Worm (Caenorhabditis elegans) whole organism, late embryonic: ENCODE data around the gene ech-2.

Experiments used
- C08G9.2 ChIP-seq: sonication (generic microtip); optimal IDR thresholded peaks from 2 replicates; lab custom pipeline; 2016; ENCODE audit warnings: mild to moderate bottlenecking, missing genetic modification characterization, moderate library complexity, missing compliant biosample characterization
- K02D7.2 ChIP-seq: sonication (generic microtip); optimal IDR thresholded peaks from 2 replicates; lab custom pipeline; 2017; ENCODE audit warnings: mild to moderate bottlenecking, missing genetic modification characterization, missing compliant biosample characterization
- T23F11.4 ChIP-seq: fragments of 200-800 bp; sonication (Bioruptor generic); optimal IDR thresholded peaks from 2 replicates; lab custom pipeline; 2018; ENCODE audit warnings: mild to moderate bottlenecking, missing genetic modification characterization, missing compliant biosample characterization
- ama-1 ChIP-seq: fragments of 150-350 bp; optimal IDR thresholded peaks from 2 replicates; lab custom pipeline; 2014
- ceh-14 ChIP-seq: sonication (generic microtip); optimal IDR thresholded peaks from 2 replicates; lab custom pipeline; 2016; ENCODE audit warnings: missing genotype, missing genetic modification characterization, missing compliant biosample characterization
- ceh-2 ChIP-seq: sonication (generic microtip); optimal IDR thresholded peaks from 2 replicates; lab custom pipeline; 2016; ENCODE audit warnings: missing genotype, missing genetic modification characterization, missing compliant biosample characterization
- ceh-24 ChIP-seq: sonication (generic microtip); optimal IDR thresholded peaks from 2 replicates; lab custom pipeline; 2016; ENCODE audit warnings: mild to moderate bottlenecking, missing genetic modification characterization, missing compliant biosample characterization
- ceh-30 ChIP-seq: fragments of 150-350 bp; optimal IDR thresholded peaks from 2 replicates; lab custom pipeline; 2014; ENCODE audit warnings: missing biosample characterization, missing genetic modification characterization
- ceh-31 ChIP-seq: sonication (generic microtip); optimal IDR thresholded peaks from 2 replicates; lab custom pipeline; 2016; ENCODE audit warnings: missing genetic modification characterization, missing compliant biosample characterization
- ceh-34 ChIP-seq: sonication (generic microtip); optimal IDR thresholded peaks from 2 replicates; lab custom pipeline; 2016; ENCODE audit warnings: mild to moderate bottlenecking, missing genetic modification characterization, missing compliant biosample characterization
- ceh-45 ChIP-seq: fragments of 200-800 bp; sonication (Bioruptor generic); IDR thresholded peaks from 2 replicates; pipeline ENCODE4 v1.3.6; 2022; ENCODE audit warnings: missing genetic modification reagents, missing genetic modification characterization, missing compliant biosample characterization
- ceh-48 ChIP-seq: sonication (generic microtip); optimal IDR thresholded peaks from 2 replicates; lab custom pipeline; 2016; ENCODE audit warnings: missing genetic modification characterization, inconsistent platforms, missing compliant biosample characterization
- ceh-9 ChIP-seq: sonication (generic microtip); optimal IDR thresholded peaks from 2 replicates; lab custom pipeline; 2016; ENCODE audit warnings: mild to moderate bottlenecking, missing genetic modification characterization, inconsistent platforms, missing compliant biosample characterization
- che-1 ChIP-seq: sonication (generic microtip); optimal IDR thresholded peaks from 2 replicates; lab custom pipeline; 2016; ENCODE audit warnings: mild to moderate bottlenecking, missing genetic modification characterization, missing compliant biosample characterization
- dmd-4 ChIP-seq: sonication (generic microtip); optimal IDR thresholded peaks from 2 replicates; lab custom pipeline; 2016; ENCODE audit warnings: borderline replicate concordance, missing genetic modification characterization, missing compliant biosample characterization
- elt-2 ChIP-seq: sonication (generic microtip); optimal IDR thresholded peaks from 2 replicates; lab custom pipeline; 2016; ENCODE audit warnings: missing genetic modification reagents, missing genetic modification characterization, missing compliant biosample characterization
- elt-4 ChIP-seq: sonication (generic microtip); optimal IDR thresholded peaks from 2 replicates; lab custom pipeline; 2016; ENCODE audit warnings: missing genetic modification characterization, missing compliant biosample characterization
- ets-4 ChIP-seq: sonication (generic microtip); optimal IDR thresholded peaks from 2 replicates; lab custom pipeline; 2016; ENCODE audit warnings: missing genetic modification characterization, missing compliant biosample characterization
- fkh-10 ChIP-seq: fragments of 150-350 bp; optimal IDR thresholded peaks from 2 replicates; lab custom pipeline; 2014; ENCODE audit warnings: missing biosample characterization, missing genetic modification reagents, missing genetic modification characterization
- gmeb-2 ChIP-seq: sonication (generic microtip); optimal IDR thresholded peaks from 2 replicates; lab custom pipeline; 2016; ENCODE audit warnings: missing genetic modification characterization, inconsistent platforms, missing compliant biosample characterization
- hlh-13 ChIP-seq: fragments of 200-800 bp; sonication (Bioruptor generic); optimal IDR thresholded peaks from 2 replicates; lab custom pipeline; 2018; ENCODE audit warnings: mild to moderate bottlenecking, missing genetic modification characterization, missing compliant biosample characterization
- hlh-15 ChIP-seq: sonication (generic microtip); optimal IDR thresholded peaks from 2 replicates; lab custom pipeline; 2016; ENCODE audit warnings: missing genetic modification characterization, missing compliant biosample characterization
- hlh-6 ChIP-seq: sonication (generic microtip); optimal IDR thresholded peaks from 2 replicates; lab custom pipeline; 2016; ENCODE audit warnings: missing genotype, missing genetic modification characterization, missing compliant biosample characterization
- hlh-8 ChIP-seq: sonication (generic microtip); optimal IDR thresholded peaks from 2 replicates; lab custom pipeline; 2016; ENCODE audit warnings: missing genotype, missing genetic modification characterization, missing compliant biosample characterization
- lim-6 ChIP-seq: sonication (generic microtip); optimal IDR thresholded peaks from 2 replicates; lab custom pipeline; 2016; ENCODE audit warnings: missing genetic modification characterization, missing compliant biosample characterization
- nfya-1 ChIP-seq: sonication (generic microtip); optimal IDR thresholded peaks from 2 replicates; lab custom pipeline; 2017; ENCODE audit warnings: missing genetic modification characterization, mild to moderate bottlenecking, missing compliant biosample characterization, antibody characterized with exemption, moderate library complexity
- pat-9 ChIP-seq: fragments of 200-800 bp; sonication (Bioruptor generic); optimal IDR thresholded peaks from 2 replicates; lab custom pipeline; 2018; ENCODE audit warnings: mild to moderate bottlenecking, missing genetic modification characterization, moderate library complexity, missing compliant biosample characterization
- pax-1 ChIP-seq: fragments of 150-350 bp; optimal IDR thresholded peaks from 2 replicates; lab custom pipeline; 2014; ENCODE audit warnings: missing biosample characterization, missing genetic modification characterization
- pha-2 ChIP-seq: sonication (generic microtip); optimal IDR thresholded peaks from 2 replicates; lab custom pipeline; 2017; ENCODE audit warnings: mild to moderate bottlenecking, missing genetic modification characterization, missing compliant biosample characterization
- pqm-1 ChIP-seq: sonication (generic microtip); optimal IDR thresholded peaks from 2 replicates; lab custom pipeline; 2016; ENCODE audit warnings: missing genetic modification characterization, missing compliant biosample characterization
- pros-1 ChIP-seq: fragments of 150-350 bp; optimal IDR thresholded peaks from 2 replicates; lab custom pipeline; 2014; ENCODE audit warnings: missing biosample characterization, missing genetic modification reagents, missing genetic modification characterization
- ref-2 ChIP-seq: sonication (generic microtip); optimal IDR thresholded peaks from 2 replicates; lab custom pipeline; 2016; ENCODE audit warnings: missing genetic modification characterization, missing compliant biosample characterization
- rnt-1 ChIP-seq: sonication (generic microtip); optimal IDR thresholded peaks from 2 replicates; lab custom pipeline; 2016; ENCODE audit warnings: missing genetic modification characterization, missing compliant biosample characterization
- sox-2 ChIP-seq: fragments of 200-800 bp; sonication (Bioruptor generic); IDR thresholded peaks from 2 replicates; pipeline ENCODE4 v1.3.6; 2022; ENCODE audit warnings: missing genetic modification reagents, missing genetic modification characterization, missing compliant biosample characterization
- sox-4 ChIP-seq: sonication (generic microtip); optimal IDR thresholded peaks from 2 replicates; lab custom pipeline; 2017; ENCODE audit warnings: mild to moderate bottlenecking, missing genetic modification characterization, inconsistent platforms, missing compliant biosample characterization
- syd-9 ChIP-seq: sonication (generic microtip); optimal IDR thresholded peaks from 2 replicates; lab custom pipeline; 2016; ENCODE audit warnings: mild to moderate bottlenecking, missing genetic modification characterization, moderate library complexity, missing compliant biosample characterization
- tbx-2 ChIP-seq: sonication (generic microtip); optimal IDR thresholded peaks from 2 replicates; lab custom pipeline; 2016; ENCODE audit warnings: missing genetic modification characterization, missing compliant biosample characterization
- tbx-7 ChIP-seq: sonication (generic microtip); optimal IDR thresholded peaks from 2 replicates; lab custom pipeline; 2016; ENCODE audit warnings: missing genotype, missing genetic modification characterization, missing compliant biosample characterization
- ttx-3 ChIP-seq: sonication (generic microtip); optimal IDR thresholded peaks from 2 replicates; lab custom pipeline; 2016; ENCODE audit warnings: missing genetic modification reagents, missing genetic modification characterization, missing compliant biosample characterization
- unc-42 ChIP-seq: sonication (generic microtip); optimal IDR thresholded peaks from 2 replicates; lab custom pipeline; 2016; ENCODE audit warnings: missing genotype, missing genetic modification characterization, missing compliant biosample characterization
- unc-55 ChIP-seq: sonication (generic microtip); optimal IDR thresholded peaks from 2 replicates; lab custom pipeline; 2017; ENCODE audit warnings: missing biosample characterization, missing genetic modification reagents, missing genetic modification characterization
- ztf-16 ChIP-seq: sonication (generic microtip); optimal IDR thresholded peaks from 2 replicates; lab custom pipeline; 2017; ENCODE audit warnings: missing genetic modification characterization, missing compliant biosample characterization

ech-2 gene

DNA sequence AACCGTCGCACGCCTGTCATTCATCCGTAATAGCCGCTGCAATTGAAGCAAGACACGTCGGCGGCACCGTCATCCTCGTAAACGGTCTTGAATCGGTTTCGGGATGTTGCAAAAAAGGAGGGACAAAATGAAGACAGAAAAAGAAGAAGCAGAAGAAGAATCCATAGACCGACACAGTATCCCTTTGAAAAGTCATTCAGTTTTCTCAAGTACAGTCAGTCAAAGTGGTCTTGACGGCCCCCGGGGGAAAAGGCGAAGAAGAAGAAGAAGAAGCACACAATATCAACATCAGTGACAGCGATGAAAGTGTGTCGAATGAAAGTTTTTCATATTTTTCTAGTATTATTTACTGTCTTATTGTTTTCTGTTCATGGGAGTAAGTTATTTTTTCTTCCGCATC lies 22.1 kb upstream of the ech-2 start, which contains the start of gene cutl-27:
TSS of gene cutl-27 (plus strand) at position 301 of the 400 bp plus-strand sequence.
- TF ChIP-seq T23F11.4 (GFP tag; lab: Kevin White, UChicago) (no peak), pha-2 (tag; lab: Kevin White, UChicago) (no peak), tbx-7 (tag; lab: Kevin White, UChicago) (no peak), lim-6 (tag; lab: Kevin White, UChicago) (no peak), hlh-8 (no peak), ceh-30 (tag; lab: Kevin White, UChicago) (no peak), rnt-1 (tag; lab: Kevin White, UChicago) (no peak), ttx-3 (tag; lab: Kevin White, UChicago) (no peak), sox-2 (GFP tag; lab: Robert Waterston, UW) (no peak)
- TF ChIP-seq, all 69 proteins: peak for 0

- TF ChIP-seq ama-1 (lab: Kevin White, UChicago): no peak
- no peak for TF ChIP-seq C08G9.2 (tag; lab: Kevin White, UChicago)
- no peak for TF ChIP-seq pqm-1 (tag; lab: Kevin White, UChicago)
- no peak for TF ChIP-seq ref-2 (tag; lab: Kevin White, UChicago)
These were observed 21.5 kb upstream of the ech-2 start, which contains the start of gene pph-2 for ce11 chrIV:11877674-11878073. Gene pph-2, minus strand, starts transcription at chrIV:11877774.

- peak; percentile 64 for TF ChIP-seq ceh-14
- TF ChIP-seq ceh-31 (tag; lab: Kevin White, UChicago): peak; percentile 18
- TF ChIP-seq hlh-13 (GFP tag; lab: Kevin White, UChicago): no peak
- no peak for TF ChIP-seq hlh-15
- TF ChIP-seq ceh-9: peak; percentile 27
- no peak for TF ChIP-seq tbx-7 (tag; lab: Kevin White, UChicago)
- peak; percentile 66 for TF ChIP-seq unc-42 (tag; lab: Kevin White, UChicago)
- peak; percentile 41 for TF ChIP-seq ttx-3 (tag; lab: Kevin White, UChicago)
- no peak for TF ChIP-seq pqm-1 (tag; lab: Kevin White, UChicago)
- TF ChIP-seq lim-6 (tag; lab: Kevin White, UChicago): peak; percentile 45
- TF ChIP-seq nfya-1: peak; percentile 16
These were observed 15.7 kb upstream of the ech-2 start for ce11 chrIV:11871898-11872297.

ce11 chrIV:11871083-11871482 lies 14.9 kb upstream of the ech-2 start:
- TF ChIP-seq tbx-2 (tag; lab: Kevin White, UChicago) (peak; percentile 32), ztf-16 (tag; lab: Kevin White, UChicago) (no peak), gmeb-2 (tag; lab: Kevin White, UChicago) (no peak), ceh-34 (tag; lab: Kevin White, UChicago) (peak; percentile 48), pax-1 (tag; lab: Kevin White, UChicago) (no peak), unc-42 (tag; lab: Kevin White, UChicago) (peak; percentile 57), elt-2 (tag; lab: Kevin White, UChicago) (no peak), hlh-6 (peak; percentile 32), ceh-48 (tag; lab: Kevin White, UChicago) (peak; percentile 93), hlh-8 (no peak), elt-4 (tag; lab: Kevin White, UChicago) (peak; percentile 1), che-1 (tag; lab: Kevin White, UChicago) (no peak), pros-1 (peak; percentile 65), syd-9 (tag; lab: Kevin White, UChicago) (peak; percentile 43), rnt-1 (tag; lab: Kevin White, UChicago) (no peak), sox-4 (peak; percentile 26), ets-4 (tag; lab: Kevin White, UChicago) (no peak), K02D7.2 (no peak), C08G9.2 (tag; lab: Kevin White, UChicago) (peak; percentile 57), ceh-31 (tag; lab: Kevin White, UChicago) (peak; percentile 49)

DNA sequence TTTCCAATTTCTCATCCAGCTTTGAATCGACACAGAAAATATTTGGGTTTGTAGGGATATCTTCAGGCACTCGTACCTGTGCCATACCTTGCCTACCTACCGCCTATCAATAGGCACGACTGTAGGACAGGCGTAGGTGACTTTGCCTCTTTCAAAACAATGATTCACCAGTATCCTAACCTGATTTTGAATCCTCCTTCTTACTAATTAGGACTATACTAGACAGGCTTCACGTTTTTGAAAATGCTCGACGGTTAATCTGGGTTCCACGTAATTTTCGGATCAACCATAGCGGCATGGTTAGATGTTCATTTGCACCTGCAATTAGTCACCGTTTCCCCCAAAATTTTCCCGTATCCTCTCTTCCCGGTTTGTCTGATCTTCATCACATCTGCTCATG lies 12.3 kb upstream of the ech-2 start:
- TF ChIP-seq hlh-15 (no peak), ttx-3 (tag; lab: Kevin White, UChicago) (no peak), ceh-24 (tag; lab: Kevin White, UChicago) (no peak), ceh-2 (no peak), T23F11.4 (GFP tag; lab: Kevin White, UChicago) (no peak), pat-9 (tag; lab: Kevin White, UChicago) (no peak), pros-1 (no peak), elt-2 (tag; lab: Kevin White, UChicago) (no peak), ets-4 (tag; lab: Kevin White, UChicago) (no peak), pha-2 (tag; lab: Kevin White, UChicago) (no peak), fkh-10 (GFP tag; lab: Kevin White, UChicago) (no peak), dmd-4 (tag; lab: Kevin White, UChicago) (no peak), ceh-48 (tag; lab: Kevin White, UChicago) (no peak), ceh-34 (tag; lab: Kevin White, UChicago) (no peak), unc-55 (GFP tag; lab: Kevin White, UChicago) (no peak), ceh-45 (GFP tag; lab: Robert Waterston, UW) (no peak)
